Fruit fly (Drosophila melanogaster) whole organism, wandering third instar larva: ENCODE measurements around the gene CG14455.

Experiments
- Abd-B ChIP-seq: fragments of >200 bp; optimal IDR thresholded peaks from 2 replicates; lab custom pipeline; 2017; ENCODE audit warnings: missing biosample characterization, missing genetic modification characterization
- CG32264 ChIP-seq: fragments of 200-800 bp; sonication (Bioruptor generic); optimal IDR thresholded peaks from 2 replicates; lab custom pipeline; 2016; ENCODE audit warnings: missing biosample characterization, missing genetic modification characterization
- Hr83 ChIP-seq: fragments of 200-300 bp; sonication (Bioruptor generic); optimal IDR thresholded peaks from 2 replicates; lab custom pipeline; 2016; ENCODE audit warnings: missing biosample characterization, mild to moderate bottlenecking, missing genetic modification characterization, moderate library complexity; ENCODE audit not compliant: poor library complexity, severe bottlenecking
- Rel ChIP-seq, 2 experiments: fragments of 200-800 bp; sonication (Bioruptor generic) in 1 of 2; optimal IDR thresholded peaks; 2 replicates in 1 of 2; 3 replicates in 1 of 2; lab custom pipeline; 2016 to 2019; ENCODE audit warnings: mild to moderate bottlenecking in 2 of 2, missing biosample characterization in 2 of 2, missing genetic modification characterization in 2 of 2, moderate library complexity in 1 of 2
- Sp1 ChIP-seq: fragments of 200-800 bp; sonication (Bioruptor generic); optimal IDR thresholded peaks from 3 replicates; lab custom pipeline; 2019; ENCODE audit warnings: missing biosample characterization, mild to moderate bottlenecking, missing genetic modification characterization, moderate library complexity
- Vsx2 ChIP-seq: fragments of 200-300, 225-300 bp; sonication (Bioruptor generic); optimal IDR thresholded peaks from 2 replicates; lab custom pipeline; 2018; ENCODE audit warnings: missing biosample characterization, missing genetic modification characterization; ENCODE audit not compliant: partially characterized antibody
- fru ChIP-seq: fragments of 200-800 bp; sonication (Bioruptor generic); optimal IDR thresholded peaks from 3 replicates; lab custom pipeline; 2016; ENCODE audit warnings: missing biosample characterization, mild to moderate bottlenecking, missing genetic modification characterization
- lola ChIP-seq: fragments of >200 bp; optimal IDR thresholded peaks from 2 replicates; lab custom pipeline; 2017; ENCODE audit warnings: missing biosample characterization, missing genetic modification characterization
- pan ChIP-seq: fragments of >200 bp; optimal IDR thresholded peaks from 2 replicates; lab custom pipeline; 2017
- sage ChIP-seq: fragments of 200-800 bp; sonication (Bioruptor generic); optimal IDR thresholded peaks from 2 replicates; lab custom pipeline; 2016; ENCODE audit warnings: missing biosample characterization, mild to moderate bottlenecking, missing genetic modification characterization
- usp ChIP-seq: fragments of >200 bp; optimal IDR thresholded peaks from 2 replicates; lab custom pipeline; 2017; ENCODE audit warnings: missing biosample characterization, missing genetic modification characterization
- woc ChIP-seq: sonication (Bioruptor generic); optimal IDR thresholded peaks from 2 replicates; lab custom pipeline; 2016; ENCODE audit warnings: missing biosample characterization, mild to moderate bottlenecking, missing genetic modification characterization

dm6 chr3L:22646007-22646406, 40.9 kb downstream of the CG14455 start, which contains the start of gene CG33767:
- TF ChIP-seq Abd-B (GFP tag; lab: Kevin White, UChicago) = no peak
- no peak for TF ChIP-seq Rel (GFP tag; optimal IDR thresholded peaks at IDR 0.05; lab: Kevin White, UChicago)
- no peak for TF ChIP-seq Rel (tag; optimal IDR thresholded peaks at IDR 0.05; lab: Kevin White, UChicago)
- no peak for TF ChIP-seq Vsx2 (GFP tag; lab: Kevin White, UChicago)
- no peak for TF ChIP-seq Hr83
- TF ChIP-seq pan (lab: Kevin White, UChicago) = no peak
- no peak for TF ChIP-seq Sp1 (GFP tag; lab: Kevin White, UChicago)
- TF ChIP-seq CG32264 (GFP tag; lab: Kevin White, UChicago) = no peak
- no peak for TF ChIP-seq fru (GFP tag; lab: Kevin White, UChicago)
- no peak for TF ChIP-seq usp
- TF ChIP-seq woc (GFP tag; lab: Kevin White, UChicago) = no peak
- no peak for TF ChIP-seq lola (GFP tag; lab: Kevin White, UChicago)
- TF ChIP-seq sage (GFP tag; lab: Kevin White, UChicago) = no peak
